Fruit fly (Drosophila melanogaster) whole organism, prepupa: Measurements from ENCODE around the gene Duox.

Experiments
- Blimp-1 ChIP-seq: fragments of 200-800 bp; sonication (Bioruptor generic); optimal IDR thresholded peaks from 3 replicates; lab custom pipeline; 2017; ENCODE audit warnings: missing biosample characterization, missing genetic modification characterization, mild to moderate bottlenecking, moderate library complexity, missing genetic modification reagents
- CG10631 ChIP-seq: fragments of 200-800 bp; sonication (Bioruptor generic); optimal IDR thresholded peaks from 2 replicates; lab custom pipeline; 2016; ENCODE audit warnings: missing biosample characterization, missing genetic modification characterization
- CG10669 ChIP-seq: fragments of 200-800 bp; sonication (Bioruptor generic); optimal IDR thresholded peaks from 3 replicates; lab custom pipeline; 2018; ENCODE audit warnings: missing biosample characterization, mild to moderate bottlenecking, missing genetic modification characterization, moderate library complexity
- CG11294 ChIP-seq: fragments of 200-800 bp; sonication (Bioruptor generic); IDR thresholded peaks from 2 replicates; pipeline ENCODE4 v1.3.6; 2022; ENCODE audit warnings: missing biosample characterization, missing genetic modification characterization
- CG11762 ChIP-seq: fragments of 200-800 bp; sonication (Bioruptor generic); optimal IDR thresholded peaks from 3 replicates; lab custom pipeline; 2016; ENCODE audit warnings: missing biosample characterization, missing genetic modification characterization; ENCODE audit not compliant: insufficient read depth
- CG11902 ChIP-seq: fragments of 200-800 bp; sonication (Bioruptor generic); optimal IDR thresholded peaks from 3 replicates; lab custom pipeline; 2016; ENCODE audit warnings: missing biosample characterization, missing genetic modification characterization
- CG1621 ChIP-seq: fragments of 200-800 bp; sonication (Bioruptor generic); optimal IDR thresholded peaks from 3 replicates; lab custom pipeline; 2018; ENCODE audit warnings: missing biosample characterization, mild to moderate bottlenecking, missing genetic modification characterization
- CG16779 ChIP-seq: fragments of 200-800 bp; sonication (Bioruptor generic); optimal IDR thresholded peaks from 3 replicates; lab custom pipeline; 2017; ENCODE audit warnings: missing biosample characterization, mild to moderate bottlenecking, missing genetic modification characterization
- CG3032 ChIP-seq: fragments of 200-800 bp; optimal IDR thresholded peaks from 2 replicates; lab custom pipeline; 2019; ENCODE audit warnings: missing biosample characterization, mild to moderate bottlenecking, missing genetic modification characterization, moderate library complexity
- CG31627 ChIP-seq: fragments of 200-800 bp; sonication (Bioruptor generic); optimal IDR thresholded peaks from 3 replicates; lab custom pipeline; 2016; ENCODE audit warnings: missing biosample characterization, missing genetic modification characterization
- CG32006 ChIP-seq: fragments of 200-800 bp; sonication (Bioruptor generic); optimal IDR thresholded peaks from 3 replicates; lab custom pipeline; 2017; ENCODE audit warnings: missing biosample characterization, mild to moderate bottlenecking, missing genetic modification characterization
- CG34406 ChIP-seq: fragments of 200-800 bp; sonication (Bioruptor generic); optimal IDR thresholded peaks from 3 replicates; lab custom pipeline; 2016; ENCODE audit warnings: missing biosample characterization, missing genetic modification characterization
- CG3919 ChIP-seq: fragments of 200-800 bp; sonication (Bioruptor generic); optimal IDR thresholded peaks from 3 replicates; lab custom pipeline; 2016; ENCODE audit warnings: missing biosample characterization, missing genetic modification characterization
- CG4318 ChIP-seq: fragments of 200-800 bp; sonication (Bioruptor generic); optimal IDR thresholded peaks from 3 replicates; lab custom pipeline; 2017; ENCODE audit warnings: missing biosample characterization, mild to moderate bottlenecking, missing genetic modification characterization
- CG6163 ChIP-seq: fragments of 200-800 bp; sonication (Bioruptor generic); IDR thresholded peaks from 3 replicates; pipeline ENCODE4 v1.3.6; 2022; ENCODE audit warnings: missing biosample characterization, missing genetic modification characterization
- CG6276 ChIP-seq: fragments of 200-800 bp; sonication (Bioruptor generic); optimal IDR thresholded peaks from 2 replicates; lab custom pipeline; 2017; ENCODE audit warnings: missing biosample characterization, mild to moderate bottlenecking, missing genetic modification characterization
- CG6792 ChIP-seq: fragments of 200-800 bp; sonication (Bioruptor generic); optimal IDR thresholded peaks from 3 replicates; lab custom pipeline; 2016; ENCODE audit warnings: missing biosample characterization, missing genetic modification characterization
- CG6808 ChIP-seq: fragments of 200-800 bp; sonication (Bioruptor generic); optimal IDR thresholded peaks from 3 replicates; lab custom pipeline; 2017; ENCODE audit warnings: missing biosample characterization, missing genetic modification characterization, mild to moderate bottlenecking, moderate library complexity, missing genetic modification reagents
- CG6854 ChIP-seq: fragments of 200-800 bp; sonication (Bioruptor generic); optimal IDR thresholded peaks from 2 replicates; lab custom pipeline; 2017; ENCODE audit warnings: missing biosample characterization, mild to moderate bottlenecking, missing genetic modification characterization
- CG8319 ChIP-seq: fragments of 200-800 bp; sonication (Bioruptor generic); optimal IDR thresholded peaks from 3 replicates; lab custom pipeline; 2016; ENCODE audit warnings: missing biosample characterization, missing genetic modification characterization
- Eip75B ChIP-seq: fragments of 200-800 bp; sonication (Bioruptor generic); optimal IDR thresholded peaks from 3 replicates; lab custom pipeline; 2016; ENCODE audit warnings: missing biosample characterization, missing genetic modification characterization
- Eip78C ChIP-seq: fragments of 200-800 bp; sonication (Bioruptor generic); peaks from one replicate; lab custom pipeline; 2016; ENCODE audit warnings: missing biosample characterization, missing genetic modification characterization
- Ets21C ChIP-seq: fragments of 200-800 bp; sonication (Bioruptor generic); optimal IDR thresholded peaks from 3 replicates; lab custom pipeline; 2016; ENCODE audit warnings: missing biosample characterization, missing genetic modification characterization
- Ets96B ChIP-seq: fragments of 200-800 bp; optimal IDR thresholded peaks from 2 replicates; lab custom pipeline; 2019; ENCODE audit warnings: missing biosample characterization, mild to moderate bottlenecking, missing genetic modification characterization, moderate library complexity
- Gug ChIP-seq: fragments of 200-800 bp; sonication (Bioruptor generic); IDR thresholded peaks from 2 replicates; pipeline ENCODE4 v1.3.6; 2022; ENCODE audit warnings: missing biosample characterization, missing genetic modification characterization
- Hr38 ChIP-seq: sonication (Bioruptor generic); optimal IDR thresholded peaks from 2 replicates; lab custom pipeline; 2016; ENCODE audit warnings: missing biosample characterization, missing genetic modification characterization
- Hr4 ChIP-seq: fragments of 200-800 bp; sonication (Bioruptor generic); optimal IDR thresholded peaks from 3 replicates; lab custom pipeline; 2016; ENCODE audit warnings: missing biosample characterization, missing genetic modification characterization
- Lpt ChIP-seq: fragments of 200-800 bp; sonication (Bioruptor generic); optimal IDR thresholded peaks from 3 replicates; lab custom pipeline; 2016; ENCODE audit warnings: missing biosample characterization, missing genetic modification characterization
- Met ChIP-seq: fragments of 200-800 bp; sonication (Bioruptor generic); optimal IDR thresholded peaks from 3 replicates; lab custom pipeline; 2016; ENCODE audit warnings: missing biosample characterization, missing genetic modification characterization
- OdsH ChIP-seq: fragments of 200-800 bp; sonication (Bioruptor generic); optimal IDR thresholded peaks from 3 replicates; lab custom pipeline; 2016; ENCODE audit warnings: missing biosample characterization, missing genetic modification characterization
- Smox ChIP-seq: fragments of 200-800 bp; sonication (Bioruptor generic); optimal IDR thresholded peaks from 3 replicates; lab custom pipeline; 2016; ENCODE audit warnings: missing biosample characterization, missing genetic modification characterization
- Sox14 ChIP-seq: fragments of 200-800 bp; sonication (Bioruptor generic); optimal IDR thresholded peaks from 3 replicates; lab custom pipeline; 2016; ENCODE audit warnings: missing biosample characterization, missing genetic modification characterization
- Sox15 ChIP-seq: fragments of 200-800 bp; sonication (Bioruptor generic); optimal IDR thresholded peaks from 3 replicates; lab custom pipeline; 2016; ENCODE audit warnings: missing biosample characterization, missing genetic modification characterization
- achi ChIP-seq: fragments of 200-800 bp; sonication (Bioruptor generic); optimal IDR thresholded peaks from 3 replicates; lab custom pipeline; 2016; ENCODE audit warnings: missing biosample characterization, missing genetic modification characterization
- acj6 ChIP-seq: fragments of 200-800 bp; sonication (Bioruptor generic); optimal IDR thresholded peaks from 3 replicates; lab custom pipeline; 2016; ENCODE audit warnings: missing biosample characterization, missing genetic modification characterization
- cyc ChIP-seq: fragments of 200-800 bp; sonication (Bioruptor generic); optimal IDR thresholded peaks from 3 replicates; lab custom pipeline; 2016; ENCODE audit warnings: missing biosample characterization, missing genetic modification characterization
- dac ChIP-seq: fragments of 200-800 bp; sonication (Bioruptor generic); optimal IDR thresholded peaks from 2 replicates; lab custom pipeline; 2017; ENCODE audit warnings: missing biosample characterization, mild to moderate bottlenecking, missing genetic modification characterization
- dsx ChIP-seq: fragments of 200-800 bp; optimal IDR thresholded peaks from 3 replicates; lab custom pipeline; 2019; ENCODE audit warnings: missing biosample characterization, mild to moderate bottlenecking, missing genetic modification characterization, moderate library complexity; ENCODE audit not compliant: poor library complexity, severe bottlenecking
- eg ChIP-seq: fragments of 200-800 bp; sonication (Bioruptor generic); IDR thresholded peaks from 3 replicates; pipeline ENCODE4 v1.3.6; 2022; ENCODE audit warnings: missing biosample characterization, missing genetic modification characterization
- esn ChIP-seq: fragments of 200-800 bp; sonication (Bioruptor generic); optimal IDR thresholded peaks from 2 replicates; lab custom pipeline; 2016; ENCODE audit warnings: missing biosample characterization, mild to moderate bottlenecking, missing genetic modification characterization, moderate library complexity
- fkh ChIP-seq: fragments of 200-800 bp; sonication (Bioruptor generic); optimal IDR thresholded peaks from 3 replicates; lab custom pipeline; 2017; ENCODE audit warnings: missing biosample characterization, mild to moderate bottlenecking, missing genetic modification characterization, moderate library complexity
- lz ChIP-seq: fragments of 200-800 bp; sonication (Bioruptor generic); optimal IDR thresholded peaks from 3 replicates; lab custom pipeline; 2016; ENCODE audit warnings: missing biosample characterization, missing genetic modification characterization
- net ChIP-seq: fragments of 200-800 bp; sonication (Bioruptor generic); optimal IDR thresholded peaks from 3 replicates; lab custom pipeline; 2016; ENCODE audit warnings: missing biosample characterization, missing genetic modification characterization
- salr ChIP-seq, 2 experiments: fragments of 200-800 bp; sonication (Bioruptor generic); optimal IDR thresholded peaks; 3 replicates each; lab custom pipeline; 2016 to 2018; ENCODE audit warnings: missing biosample characterization in 2 of 2, missing genetic modification characterization in 2 of 2, mild to moderate bottlenecking in 1 of 2
- spab ChIP-seq: fragments of 200-800 bp; sonication (Bioruptor generic); optimal IDR thresholded peaks from 2 replicates; lab custom pipeline; 2017; ENCODE audit warnings: missing biosample characterization, mild to moderate bottlenecking, missing genetic modification characterization, missing genetic modification reagents
- svp ChIP-seq: fragments of 200-800 bp; sonication (Bioruptor generic); peaks from one replicate; lab custom pipeline; 2016; ENCODE audit warnings: missing biosample characterization, missing genetic modification characterization
- topi ChIP-seq: fragments of 200-800 bp; sonication (Bioruptor generic); optimal IDR thresholded peaks from 3 replicates; lab custom pipeline; 2016; ENCODE audit warnings: missing biosample characterization, missing genetic modification characterization
- vri ChIP-seq: fragments of 200-800 bp; sonication (Bioruptor generic); optimal IDR thresholded peaks from 3 replicates; lab custom pipeline; 2016; ENCODE audit warnings: missing biosample characterization, mild to moderate bottlenecking, missing genetic modification characterization

Duox gene

dm6 chr2L:2829637-2830340 is at the start of gene Duox:
TSS of gene Duox (minus strand) at chr2L:2830248.
- no peak for TF ChIP-seq Blimp-1
- no peak for TF ChIP-seq acj6 (GFP tag; lab: Kevin White, UChicago)
- TF ChIP-seq Sox15 (GFP tag; lab: Kevin White, UChicago), result no peak
- TF ChIP-seq Eip75B, result no peak
- peak; percentile 16 for TF ChIP-seq Eip78C
- TF ChIP-seq Met (GFP tag; lab: Kevin White, UChicago), result no peak
- TF ChIP-seq esn (GFP tag; lab: Kevin White, UChicago), result no peak
- TF ChIP-seq CG6792 (GFP tag; lab: Kevin White, UChicago), result no peak

dm6 chr2L:2878859-2879258 is 48.8 kb upstream of the Duox start, which contains the start of gene RabGGTb:
TSS of gene RabGGTb (plus strand) at chr2L:2879112.
- TF ChIP-seq CG16779 (no peak), fkh (no peak), vri (GFP tag; lab: Kevin White, UChicago) (peak; percentile 22), OdsH (GFP tag; lab: Kevin White, UChicago) (peak; percentile 45), dac (GFP tag; lab: Kevin White, UChicago) (no peak), CG3032 (tag; lab: Kevin White, UChicago) (peak; percentile 51), Ets21C (GFP tag; lab: Kevin White, UChicago) (peak; percentile 25), CG10669 (GFP tag; lab: Kevin White, UChicago) (peak; percentile 17), CG34406 (peak; percentile 48), CG31627 (GFP tag; lab: Kevin White, UChicago) (peak; percentile 60), achi (peak; percentile 46), Blimp-1 (no peak), salr (GFP tag; optimal IDR thresholded peaks at IDR 0.05; lab: Kevin White, UChicago) (no peak), CG6854 (peak; percentile 29), CG11902 (GFP tag; lab: Kevin White, UChicago) (peak; percentile 15), lz (GFP tag; lab: Kevin White, UChicago) (peak; percentile 84), Ets96B (peak; percentile 21), Sox15 (GFP tag; lab: Kevin White, UChicago) (no peak), Gug (GFP tag; lab: Robert Waterston, UW) (peak; percentile 54), eg (GFP tag; lab: Robert Waterston, UW) (peak; percentile 85), acj6 (GFP tag; lab: Kevin White, UChicago) (peak; percentile 72), net (GFP tag; lab: Kevin White, UChicago) (peak; percentile 59), CG11294 (GFP tag; lab: Robert Waterston, UW) (peak; percentile 33; the same call in 1 of the 2 replicates), CG6276 (peak; percentile 21), CG1621 (tag; lab: Kevin White, UChicago) (peak; percentile 34), Eip75B (peak; percentile 52), Met (GFP tag; lab: Kevin White, UChicago) (peak; percentile 63), Eip78C (peak; percentile 75), Hr38 (GFP tag; lab: Kevin White, UChicago) (no peak), spab (GFP tag; lab: Kevin White, UChicago) (no peak), CG6808 (peak; percentile 35), topi (peak; percentile 54), CG4318 (GFP tag; lab: Kevin White, UChicago) (no peak), CG32006 (GFP tag; lab: Kevin White, UChicago) (peak; percentile 56), cyc (GFP tag; lab: Kevin White, UChicago) (peak; percentile 50), CG6163 (peak; percentile 86), CG10631 (peak; percentile 46), CG11762 (peak; percentile 39), svp (GFP tag; lab: Kevin White, UChicago) (peak; percentile 80), Lpt (GFP tag; lab: Kevin White, UChicago) (no peak), Smox (GFP tag; lab: Kevin White, UChicago) (peak; percentile 68), CG8319 (GFP tag; lab: Kevin White, UChicago) (peak; percentile 1), CG3919 (GFP tag; lab: Kevin White, UChicago) (peak; percentile 57), Sox14 (GFP tag; lab: Kevin White, UChicago) (peak; percentile 57), Hr4 (GFP tag; lab: Kevin White, UChicago) (peak; percentile 45), dsx (GFP tag; lab: Kevin White, UChicago) (no peak)
